Worm (Caenorhabditis elegans) whole organism, L3 larva: ENCODE data around the gene K02E7.4.
A peak's percentile ranks its signal among the peaks of the same experiment; 100 is the strongest.

Source experiments
- ceh-16 ChIP-seq: sonication (generic microtip); optimal IDR thresholded peaks from 2 replicates; lab custom pipeline; 2017; ENCODE audit warnings: missing biosample characterization, missing genetic modification characterization
- ceh-82 ChIP-seq: fragments of 150-350 bp; optimal IDR thresholded peaks from 2 replicates; lab custom pipeline; 2014; ENCODE audit warnings: missing biosample characterization, missing genetic modification characterization
- elt-3 ChIP-seq, 3 experiments: fragments of 150-350 bp in 1 of 3; sonication (generic microtip) in 2 of 3; optimal IDR thresholded peaks; 2 replicates in 2 of 3; 4 replicates in 1 of 3; lab custom pipeline; 2014 to 2017; ENCODE audit warnings: missing biosample characterization in 3 of 3, missing genetic modification characterization in 3 of 3
- fkh-10 ChIP-seq: sonication (generic microtip); optimal IDR thresholded peaks from 2 replicates; lab custom pipeline; 2017; ENCODE audit warnings: missing biosample characterization, missing genetic modification reagents, missing genetic modification characterization
- lin-15B ChIP-seq: fragments of 150-350 bp; optimal IDR thresholded peaks from 2 replicates; lab custom pipeline; 2014; ENCODE audit warnings: missing biosample characterization, missing genetic modification characterization
- lin-39 ChIP-seq: fragments of 150-350 bp; optimal IDR thresholded peaks from 2 replicates; lab custom pipeline; 2018; ENCODE audit warnings: missing biosample characterization, missing genetic modification reagents, missing genetic modification characterization
- pha-4 ChIP-seq: fragments of 150-350 bp; optimal IDR thresholded peaks from 2 replicates; lab custom pipeline; 2014; ENCODE audit warnings: missing biosample characterization, missing genetic modification reagents, missing genetic modification characterization

- TF ChIP-seq pha-4 (tag; lab: Kevin White, UChicago), result peak; percentile 35
- no peak for TF ChIP-seq fkh-10 (GFP tag; lab: Kevin White, UChicago)
- no peak for TF ChIP-seq ceh-16 (tag; lab: Kevin White, UChicago)
- TF ChIP-seq elt-3 (tag; optimal IDR thresholded peaks at IDR 0.05; lab: Kevin White, UChicago), result no peak
- peak; percentile 11 for TF ChIP-seq lin-39 (tag; lab: Kevin White, UChicago)
- TF ChIP-seq lin-15B (tag; lab: Kevin White, UChicago), result peak; percentile 10
- TF ChIP-seq ceh-82 (tag; lab: Kevin White, UChicago), result no peak
Observed at ce11 chrII:1084899-1085298, 12.7 kb downstream of the K02E7.4 start.
